Worm (Caenorhabditis elegans) whole organism, young adult: ENCODE measurements around the gene srlf-24.

Source experiments
- C06A6.2 ChIP-seq: fragments of 200-800 bp; sonication (Bioruptor generic); conservative IDR thresholded peaks from 2 replicates; pipeline ENCODE4 v1.3.6; 2022; ENCODE audit warnings: missing genetic modification characterization, missing compliant biosample characterization
- D2030.7 ChIP-seq: fragments of 200-800 bp; sonication (Bioruptor generic); IDR thresholded peaks from 2 replicates; pipeline ENCODE4 v1.3.6; 2022; ENCODE audit warnings: missing genetic modification reagents, missing genetic modification characterization, missing compliant biosample characterization
- F22D6.2 ChIP-seq: sonication (generic microtip); optimal IDR thresholded peaks from 2 replicates; lab custom pipeline; 2016; ENCODE audit warnings: mild to moderate bottlenecking, missing genetic modification characterization, missing compliant biosample characterization
- F33H1.4 ChIP-seq: fragments of 200-800 bp; sonication (Bioruptor generic); IDR thresholded peaks from 2 replicates; pipeline ENCODE4 v1.3.6; 2022; ENCODE audit warnings: missing genetic modification reagents, missing genetic modification characterization, missing compliant biosample characterization
- F39B2.1 ChIP-seq: fragments of 200-800 bp; sonication (Bioruptor generic); IDR thresholded peaks from 2 replicates; pipeline ENCODE4 v1.3.6; 2022; ENCODE audit warnings: missing genetic modification reagents, missing genetic modification characterization, missing compliant biosample characterization
- K11D2.4 ChIP-seq: fragments of 200-800 bp; sonication (Bioruptor generic); IDR thresholded peaks from 2 replicates; pipeline ENCODE4 v1.3.6; 2022; ENCODE audit warnings: missing genetic modification reagents, missing genetic modification characterization, missing compliant biosample characterization
- Y53F4B.3 ChIP-seq: fragments of 200-800 bp; sonication (Bioruptor generic); IDR thresholded peaks from 2 replicates; pipeline ENCODE4 v1.3.6; 2022; ENCODE audit warnings: missing genetic modification reagents, missing genetic modification characterization, missing compliant biosample characterization
- Y53G8AR.9 ChIP-seq: fragments of 200-800 bp; sonication (Bioruptor generic); conservative IDR thresholded peaks from 2 replicates; pipeline ENCODE4 v1.3.6; 2022; ENCODE audit warnings: missing genetic modification reagents, missing genetic modification characterization, missing compliant biosample characterization
- Y56A3A.18 ChIP-seq: fragments of 200-800 bp; sonication (Bioruptor generic); IDR thresholded peaks from 2 replicates; pipeline ENCODE4 v1.3.6; 2022; ENCODE audit warnings: missing genetic modification reagents, missing genetic modification characterization, missing compliant biosample characterization
- Y67H2A.10 ChIP-seq: fragments of 200-800 bp; sonication (Bioruptor generic); conservative IDR thresholded peaks from 2 replicates; pipeline ENCODE4 v1.3.6; 2022; ENCODE audit warnings: missing genetic modification reagents, missing genetic modification characterization, missing compliant biosample characterization
- ZK185.1 ChIP-seq: sonication (generic microtip); optimal IDR thresholded peaks from 2 replicates; lab custom pipeline; 2016; ENCODE audit warnings: mild to moderate bottlenecking, missing genetic modification characterization, missing compliant biosample characterization; ENCODE audit not compliant: poor library complexity, severe bottlenecking
- akir-1 ChIP-seq: fragments of 200-800 bp; sonication (Bioruptor generic); optimal IDR thresholded peaks from 2 replicates; lab custom pipeline; 2018; ENCODE audit warnings: mild to moderate bottlenecking, missing genetic modification characterization, moderate library complexity, missing compliant biosample characterization
- ama-1 ChIP-seq, 3 experiments: fragments of 150-350 bp in 1 of 3; sonication (generic microtip) in 2 of 3; optimal IDR thresholded peaks; 2 replicates each; lab custom pipeline; 2014 to 2018; ENCODE audit warnings: missing biosample characterization in 2 of 3, missing genetic modification characterization in 2 of 3, missing genetic modification reagents in 2 of 3
- atf-7 ChIP-seq: sonication (generic microtip); optimal IDR thresholded peaks from 2 replicates; lab custom pipeline; 2017; ENCODE audit warnings: mild to moderate bottlenecking, missing genetic modification characterization, missing compliant biosample characterization
- athp-1 ChIP-seq: sonication (generic microtip); optimal IDR thresholded peaks from 2 replicates; lab custom pipeline; 2017; ENCODE audit warnings: mild to moderate bottlenecking, missing genetic modification characterization, missing compliant biosample characterization
- ccch-3 ChIP-seq: fragments of 200-800 bp; sonication (Bioruptor generic); optimal IDR thresholded peaks from 2 replicates; lab custom pipeline; 2018; ENCODE audit warnings: mild to moderate bottlenecking, missing genetic modification characterization, missing compliant biosample characterization
- cebp-2 ChIP-seq: fragments of 200-800 bp; sonication (Bioruptor generic); IDR thresholded peaks from 2 replicates; pipeline ENCODE4 v1.3.6; 2022; ENCODE audit warnings: missing genetic modification characterization, missing compliant biosample characterization
- ceh-100 ChIP-seq: fragments of 200-800 bp; sonication (Bioruptor generic); IDR thresholded peaks from 2 replicates; pipeline ENCODE4 v1.3.6; 2022; ENCODE audit warnings: missing genetic modification reagents, missing genetic modification characterization, missing compliant biosample characterization
- ceh-40 ChIP-seq: fragments of 200-800 bp; sonication (Bioruptor generic); IDR thresholded peaks from 2 replicates; pipeline ENCODE4 v1.3.6; 2022; ENCODE audit warnings: missing genetic modification characterization, missing compliant biosample characterization
- ceh-91 ChIP-seq: fragments of 200-800 bp; sonication (Bioruptor generic); IDR thresholded peaks from 2 replicates; pipeline ENCODE4 v1.3.6; 2022; ENCODE audit warnings: missing genetic modification reagents, missing genetic modification characterization, missing compliant biosample characterization
- efl-1 ChIP-seq: fragments of 150-350 bp; optimal IDR thresholded peaks from 2 replicates; lab custom pipeline; 2014; ENCODE audit warnings: missing biosample characterization, missing genetic modification reagents, missing genetic modification characterization
- ekl-4 ChIP-seq: fragments of 200-800 bp; sonication (Bioruptor generic); IDR thresholded peaks from 2 replicates; pipeline ENCODE4 v1.3.6; 2022; ENCODE audit warnings: missing genetic modification reagents, missing genetic modification characterization, missing compliant biosample characterization
- ets-4 ChIP-seq: fragments of 200-800 bp; sonication (Bioruptor generic); optimal IDR thresholded peaks from 2 replicates; lab custom pipeline; 2018; ENCODE audit warnings: mild to moderate bottlenecking, missing genetic modification characterization, missing compliant biosample characterization
- fkh-3 ChIP-seq: sonication (generic microtip); optimal IDR thresholded peaks from 2 replicates; lab custom pipeline; 2016; ENCODE audit warnings: mild to moderate bottlenecking, missing genetic modification characterization, missing compliant biosample characterization
- hlh-26 ChIP-seq: fragments of 200-800 bp; sonication (Bioruptor generic); conservative IDR thresholded peaks from 2 replicates; pipeline ENCODE4 v1.3.6; 2022; ENCODE audit warnings: missing genetic modification reagents, missing genetic modification characterization, missing compliant biosample characterization
- lag-1 ChIP-seq: fragments of 200-800 bp; sonication (Bioruptor generic); IDR thresholded peaks from 2 replicates; pipeline ENCODE4 v1.3.6; 2022; ENCODE audit warnings: missing genetic modification reagents, missing genetic modification characterization, missing compliant biosample characterization
- let-607 ChIP-seq, 2 experiments: fragments of 200-800 bp in 1 of 2; sonication (Bioruptor generic) in 1 of 2; sonication (generic microtip) in 1 of 2; optimal IDR thresholded peaks; 2 replicates each; lab custom pipeline; 2016 to 2018; ENCODE audit warnings: mild to moderate bottlenecking in 2 of 2, missing compliant biosample characterization in 2 of 2, missing genetic modification characterization in 2 of 2, moderate library complexity in 2 of 2, missing genotype in 1 of 2
- lir-1 ChIP-seq: fragments of 200-800 bp; sonication (Bioruptor generic); conservative IDR thresholded peaks from 2 replicates; pipeline ENCODE4 v1.3.6; 2022; ENCODE audit warnings: missing genetic modification reagents, missing genetic modification characterization, missing compliant biosample characterization
- madf-3 ChIP-seq: fragments of 200-800 bp; sonication (Bioruptor generic); IDR thresholded peaks from 2 replicates; pipeline ENCODE4 v1.3.6; 2022; ENCODE audit warnings: missing genetic modification reagents, missing genetic modification characterization, missing compliant biosample characterization
- madf-6 ChIP-seq: fragments of 200-800 bp; sonication (Bioruptor generic); IDR thresholded peaks from 2 replicates; pipeline ENCODE4 v1.3.6; 2022; ENCODE audit warnings: missing genetic modification reagents, missing genetic modification characterization, missing compliant biosample characterization
- mel-28 ChIP-seq: sonication (generic microtip); optimal IDR thresholded peaks from 2 replicates; lab custom pipeline; 2016; ENCODE audit warnings: borderline replicate concordance, mild to moderate bottlenecking, missing genetic modification characterization, missing compliant biosample characterization
- mxl-1 ChIP-seq: sonication (generic microtip); optimal IDR thresholded peaks from 2 replicates; lab custom pipeline; 2016; ENCODE audit warnings: missing genetic modification characterization, missing compliant biosample characterization
- nfyb-1 ChIP-seq: fragments of 200-800 bp; sonication (Bioruptor generic); IDR thresholded peaks from 2 replicates; pipeline ENCODE4 v1.3.6; 2022; ENCODE audit warnings: missing genetic modification reagents, missing genetic modification characterization, missing compliant biosample characterization
- nhr-179 ChIP-seq: sonication (generic microtip); optimal IDR thresholded peaks from 2 replicates; lab custom pipeline; 2016; ENCODE audit warnings: mild to moderate bottlenecking, missing genetic modification characterization, missing compliant biosample characterization
- nhr-90 ChIP-seq: sonication (generic microtip); optimal IDR thresholded peaks from 2 replicates; lab custom pipeline; 2016; ENCODE audit warnings: missing genotype, mild to moderate bottlenecking, missing genetic modification characterization, missing compliant biosample characterization
- pbrm-1 ChIP-seq: fragments of 200-800 bp; sonication (Bioruptor generic); IDR thresholded peaks from 2 replicates; pipeline ENCODE4 v1.3.6; 2022; ENCODE audit warnings: missing genetic modification reagents, missing genetic modification characterization, missing compliant biosample characterization
- pha-4 ChIP-seq: fragments of 150-350 bp; sonication (generic microtip); optimal IDR thresholded peaks from 2 replicates; lab custom pipeline; 2014; ENCODE audit warnings: missing biosample characterization, missing genetic modification reagents, missing genetic modification characterization
- rcor-1 ChIP-seq: fragments of 200-800 bp; sonication (Bioruptor generic); IDR thresholded peaks from 2 replicates; pipeline ENCODE4 v1.3.6; 2022; ENCODE audit warnings: missing genetic modification reagents, missing genetic modification characterization, missing compliant biosample characterization
- rec-8 ChIP-seq, 2 experiments: sonication (generic microtip); optimal IDR thresholded peaks; 2 replicates each; lab custom pipeline; 2016; ENCODE audit warnings: mild to moderate bottlenecking in 2 of 2, missing genetic modification characterization in 2 of 2, missing genetic modification reagents in 2 of 2, missing genotype in 2 of 2, missing biosample characterization in 1 of 2, missing compliant biosample characterization in 1 of 2, moderate library complexity in 1 of 2
- repo-1 ChIP-seq: sonication (generic microtip); optimal IDR thresholded peaks from 2 replicates; lab custom pipeline; 2017; ENCODE audit warnings: mild to moderate bottlenecking, missing genetic modification characterization, missing compliant biosample characterization
- snpc-4 ChIP-seq, 5 experiments: fragments of 150-350 bp in 1 of 5; sonication (generic microtip) in 4 of 5; optimal IDR thresholded peaks; 2 replicates each; lab custom pipeline; 2014 to 2018; ENCODE audit warnings: missing genetic modification characterization in 5 of 5, missing biosample characterization in 3 of 5, antibody characterized with exemption in 2 of 5, mild to moderate bottlenecking in 2 of 5, missing compliant biosample characterization in 2 of 5, missing genotype in 2 of 5, moderate library complexity in 2 of 5, missing genetic modification reagents in 1 of 5
- sptf-2 ChIP-seq: fragments of 200-800 bp; sonication (Bioruptor generic); optimal IDR thresholded peaks from 2 replicates; lab custom pipeline; 2018; ENCODE audit warnings: mild to moderate bottlenecking, missing genetic modification characterization, missing compliant biosample characterization
- tbp1 ChIP-seq: fragments of 200-800 bp; sonication (Bioruptor generic); optimal IDR thresholded peaks from 2 replicates; lab custom pipeline; 2018; ENCODE audit warnings: mild to moderate bottlenecking, missing genetic modification characterization, missing compliant biosample characterization
- tbx-9 ChIP-seq: sonication (generic microtip); optimal IDR thresholded peaks from 2 replicates; lab custom pipeline; 2016; ENCODE audit warnings: borderline replicate concordance, missing genetic modification characterization, inconsistent platforms, missing compliant biosample characterization
- unc-130 ChIP-seq: sonication (generic microtip); optimal IDR thresholded peaks from 2 replicates; lab custom pipeline; 2016; ENCODE audit warnings: missing genetic modification reagents, missing genetic modification characterization, missing compliant biosample characterization
- ztf-26 ChIP-seq: sonication (generic microtip); optimal IDR thresholded peaks from 2 replicates; lab custom pipeline; 2017; ENCODE audit warnings: missing genetic modification characterization, missing compliant biosample characterization
- ztf-3 ChIP-seq: fragments of 200-800 bp; sonication (Bioruptor generic); optimal IDR thresholded peaks from 2 replicates; lab custom pipeline; 2018; ENCODE audit warnings: mild to moderate bottlenecking, missing genetic modification characterization, missing compliant biosample characterization

Gene srlf-24

ce11 chrIV:11146962-11147470, 41.4 kb upstream of the srlf-24 start, which contains the start of gene pigq-1 (continued):
- TF ChIP-seq pbrm-1 (GFP tag; lab: Robert Waterston, UW) (no peak), nhr-179 (tag; lab: Kevin White, UChicago) (no peak), Y53F4B.3 (GFP tag; lab: Robert Waterston, UW) (no peak), repo-1 (peak; percentile 78), ets-4 (GFP tag; lab: Kevin White, UChicago) (no peak), madf-3 (GFP tag; lab: Robert Waterston, UW) (no peak), ZK185.1 (tag; lab: Kevin White, UChicago) (peak; percentile 83), F33H1.4 (GFP tag; lab: Robert Waterston, UW) (no peak), akir-1 (no peak), ccch-3 (GFP tag; lab: Kevin White, UChicago) (no peak), mxl-1 (tag; lab: Kevin White, UChicago) (peak; percentile 22), athp-1 (peak; percentile 52), Y67H2A.10 (GFP tag; lab: Robert Waterston, UW) (no peak), sptf-2 (GFP tag; lab: Kevin White, UChicago) (no peak), mel-28 (no peak), pha-4 (tag; lab: Kevin White, UChicago) (no peak), ztf-26 (tag; lab: Kevin White, UChicago) (peak; percentile 39), cebp-2 (GFP tag; lab: Robert Waterston, UW) (no peak), F39B2.1 (peak; percentile 47; the same call in 1 of the 2 replicates), K11D2.4 (GFP tag; lab: Robert Waterston, UW) (no peak), ceh-91 (GFP tag; lab: Robert Waterston, UW) (no peak), tbp1 (GFP tag; lab: Kevin White, UChicago) (peak; percentile 34), ama-1 (optimal IDR thresholded peaks at IDR 0.05; lab: Kevin White, UChicago) (peak; percentile 90), ama-1 (GFP tag; optimal IDR thresholded peaks at IDR 0.05; lab: Kevin White, UChicago) (no peak), efl-1 (GFP tag; lab: Kevin White, UChicago) (no peak), ztf-3 (GFP tag; lab: Kevin White, UChicago) (peak; percentile 43), hlh-26 (GFP tag; lab: Robert Waterston, UW) (no peak), D2030.7 (0 out of 2 replicates have a peak, but pooled peaks have one; percentile 19), lag-1 (GFP tag; lab: Robert Waterston, UW) (no peak), atf-7 (peak; percentile 71), rec-8 (tag; optimal IDR thresholded peaks at IDR 0.05; lab: Kevin White, UChicago) (peak; percentile 19 to 39), tbx-9 (no peak), nhr-90 (tag; lab: Kevin White, UChicago) (no peak), lir-1 (GFP tag; lab: Robert Waterston, UW) (no peak), C06A6.2 (GFP tag; lab: Robert Waterston, UW) (no peak), ceh-40 (GFP tag; lab: Robert Waterston, UW) (no peak), rcor-1 (GFP tag; lab: Robert Waterston, UW) (no peak), madf-6 (GFP tag; lab: Robert Waterston, UW) (peak; percentile 66), let-607 (tag; optimal IDR thresholded peaks at IDR 0.05; lab: Kevin White, UChicago) (peak in 1 of 2 experiments; percentile 34), snpc-4 (GFP tag; optimal IDR thresholded peaks at IDR 0.05; lab: Kevin White, UChicago) (no peak), snpc-4 (tag; optimal IDR thresholded peaks at IDR 0.05; lab: Kevin White, UChicago) (peak in 2 of 4 experiments; percentile 47 to 48), ekl-4 (GFP tag; lab: Robert Waterston, UW) (peak; percentile 53; the same call in 1 of the 2 replicates), fkh-3 (peak; percentile 86), unc-130 (peak; percentile 12), F22D6.2 (tag; lab: Kevin White, UChicago) (no peak), Y53G8AR.9 (GFP tag; lab: Robert Waterston, UW) (peak; percentile 84), ceh-100 (GFP tag; lab: Robert Waterston, UW) (0 out of 2 replicates have a peak, but pooled peaks have one; percentile 25), Y56A3A.18 (GFP tag; lab: Robert Waterston, UW) (peak; percentile 71; the same call in 1 of the 2 replicates), nfyb-1 (GFP tag; lab: Robert Waterston, UW) (peak; percentile 71; the same call in 1 of the 2 replicates)
